Worm (Caenorhabditis elegans) whole organism, L4 larva: ENCODE data around the gene clec-160.

Source experiments
- Y5F2A.4 ChIP-seq: fragments of 200-800 bp; sonication (Bioruptor generic); optimal IDR thresholded peaks from 2 replicates; lab custom pipeline; 2018; ENCODE audit warnings: mild to moderate bottlenecking, missing genetic modification characterization, missing compliant biosample characterization
- ZK546.5 ChIP-seq, 2 experiments: sonication (generic microtip); optimal IDR thresholded peaks; 2 replicates each; lab custom pipeline; 2017; ENCODE audit warnings: missing biosample characterization in 2 of 2, missing genetic modification characterization in 2 of 2
- ama-1 ChIP-seq: fragments of 150-350 bp; optimal IDR thresholded peaks from 2 replicates; lab custom pipeline; 2014; ENCODE audit warnings: inconsistent platforms, mixed read lengths
- ceh-28 ChIP-seq: fragments of 150-350 bp; optimal IDR thresholded peaks from 2 replicates; lab custom pipeline; 2014; ENCODE audit warnings: missing biosample characterization, missing genetic modification reagents, missing genetic modification characterization
- egl-27 ChIP-seq: sonication (generic microtip); optimal IDR thresholded peaks from 3 replicates; lab custom pipeline; 2017; ENCODE audit warnings: missing biosample characterization, missing genetic modification reagents, missing genetic modification characterization
- egl-43 ChIP-seq: fragments of 200-800 bp; sonication (Bioruptor generic); IDR thresholded peaks from 2 replicates; pipeline ENCODE4 v1.3.6; 2022; ENCODE audit warnings: missing genetic modification reagents, missing genetic modification characterization, missing compliant biosample characterization
- fos-1 ChIP-seq: fragments of 150-350 bp; optimal IDR thresholded peaks from 2 replicates; lab custom pipeline; 2014; ENCODE audit warnings: missing biosample characterization, missing genetic modification characterization
- mdl-1 ChIP-seq, 2 experiments: fragments of 150-350 bp in 1 of 2; sonication (generic microtip) in 1 of 2; optimal IDR thresholded peaks; 2 replicates each; lab custom pipeline; 2014 to 2017; ENCODE audit warnings: missing biosample characterization in 2 of 2, missing genetic modification characterization in 2 of 2
- nhr-41 ChIP-seq: fragments of 200-800 bp; sonication (Bioruptor generic); IDR thresholded peaks from 2 replicates; pipeline ENCODE4 v1.3.6; 2022; ENCODE audit warnings: missing genetic modification reagents, missing genetic modification characterization, missing compliant biosample characterization
- pha-4 ChIP-seq, 2 experiments: fragments of 150-350 bp in 1 of 2; fragments of 200-800 bp in 1 of 2; sonication (Bioruptor generic) in 1 of 2; IDR thresholded peaks in 1 of 2; optimal IDR thresholded peaks in 1 of 2; 2 replicates each; pipeline versions ENCODE4 v1.3.6 to Lab custom; 2014 to 2022; ENCODE audit warnings: missing genetic modification characterization in 2 of 2, missing genetic modification reagents in 2 of 2, missing biosample characterization in 1 of 2, missing compliant biosample characterization in 1 of 2
- snpc-4 ChIP-seq: fragments of 150-350 bp; optimal IDR thresholded peaks from 2 replicates; lab custom pipeline; 2014; ENCODE audit warnings: missing biosample characterization, missing genetic modification characterization
- unc-62 ChIP-seq, 3 experiments: fragments of 150-350 bp in 1 of 3; sonication (generic microtip); optimal IDR thresholded peaks in 2 of 3; peaks in 1 of 3; 1 replicate in 1 of 3; 2 replicates in 2 of 3; lab custom pipeline; 2014 to 2017; ENCODE audit warnings: missing biosample characterization in 3 of 3, missing genetic modification characterization in 3 of 3, missing genetic modification reagents in 3 of 3, missing genotype in 1 of 3

DNA sequence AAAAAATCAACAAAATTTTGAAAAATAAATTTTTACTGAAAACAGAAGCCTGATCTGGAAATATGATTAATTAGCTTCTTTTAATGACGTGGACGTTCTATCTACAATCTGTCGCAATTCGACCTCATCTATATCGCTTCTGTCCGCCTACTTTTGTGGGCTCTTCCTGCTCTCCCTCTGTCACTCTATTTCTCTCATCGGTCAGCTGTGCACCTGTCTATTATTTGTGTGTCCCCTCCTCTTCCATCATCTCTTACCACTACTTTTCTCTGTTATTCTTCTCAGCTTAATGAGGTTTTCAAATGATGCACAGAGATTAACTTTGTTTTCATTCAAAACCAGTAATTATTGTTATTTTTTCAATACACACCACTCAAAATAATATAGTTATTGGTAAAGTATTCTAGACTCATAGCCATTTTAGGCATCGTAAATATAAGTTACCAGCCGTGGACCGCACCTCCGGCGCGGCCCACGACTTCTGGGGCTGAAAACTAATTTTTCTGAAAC is 23.4 kb upstream of the clec-160 start:
- no peak for TF ChIP-seq mdl-1 (tag; optimal IDR thresholded peaks at IDR 0.05; lab: Kevin White, UChicago)
- no peak for TF ChIP-seq Y5F2A.4 (GFP tag; lab: Kevin White, UChicago)
- no peak for TF ChIP-seq pha-4 (GFP tag; IDR thresholded peaks at IDR 0.05; lab: Robert Waterston, UW)
- TF ChIP-seq pha-4 (tag; optimal IDR thresholded peaks at IDR 0.05; lab: Kevin White, UChicago) = no peak
- TF ChIP-seq ZK546.5 (tag; optimal IDR thresholded peaks at IDR 0.05; lab: Kevin White, UChicago) = no peak
- TF ChIP-seq ceh-28 (tag; lab: Kevin White, UChicago) = no peak
- no peak for TF ChIP-seq fos-1 (tag; lab: Kevin White, UChicago)
- no peak for TF ChIP-seq snpc-4
- no peak for TF ChIP-seq ama-1
- no peak for TF ChIP-seq nhr-41
- TF ChIP-seq egl-27 = no peak
- TF ChIP-seq unc-62 (GFP tag; optimal IDR thresholded peaks at IDR 0.05 in 1 of 2; lab: Kevin White, UChicago) = no peak
- TF ChIP-seq unc-62 (tag; optimal IDR thresholded peaks at IDR 0.05; lab: Kevin White, UChicago) = no peak
- no peak for TF ChIP-seq egl-43 (GFP tag; lab: Robert Waterston, UW)
